Fruit fly (Drosophila melanogaster): Measurements from ENCODE around the gene CG4686.

Gene CG4686

dm6 chr3R:19830973-19831372 is 33.3 kb upstream of the CG4686 start (continued):
- TF ChIP-seq Hsf (GFP tag; optimal IDR thresholded peaks at IDR 0.05) = peak; percentile 47
- peak; percentile 7 for TF ChIP-seq CG8359 (GFP tag; optimal IDR thresholded peaks at IDR 0.05; ENCODE audit: borderline replicate concordance)
- peak; percentile 59; the same call in 1 of the 2 replicates for TF ChIP-seq Atf6 (GFP tag; IDR thresholded peaks at IDR 0.05)
- TF ChIP-seq CG17802 (tag; optimal IDR thresholded peaks at IDR 0.05) = no peak
- TF ChIP-seq onecut (GFP tag; IDR thresholded peaks at IDR 0.05) = peak; percentile 25
- no peak for TF ChIP-seq CG34224 (GFP tag; IDR thresholded peaks at IDR 0.05; ENCODE audit: partially characterized antibody)
- TF ChIP-seq lmd (GFP tag; IDR thresholded peaks at IDR 0.05) = peak; percentile 69
- peak; percentile 20 for TF ChIP-seq Chrac-16 (GFP tag; optimal IDR thresholded peaks at IDR 0.05)
- TF ChIP-seq Hr51 (GFP tag; optimal IDR thresholded peaks at IDR 0.05) = peak in 1 of 2 experiments; percentile 84
- TF ChIP-seq CG7372 (GFP tag; IDR thresholded peaks at IDR 0.05) = peak; percentile 41; the same call in 1 of the 2 replicates
- TF ChIP-seq abd-A (tag; optimal IDR thresholded peaks at IDR 0.05) = peak; percentile 75
- TF ChIP-seq gcm (GFP tag; optimal IDR thresholded peaks at IDR 0.05) = peak; percentile 73
- TF ChIP-seq Oli (tag; optimal IDR thresholded peaks at IDR 0.05) = peak; percentile 72
- TF ChIP-seq CG14860 (GFP tag; IDR thresholded peaks at IDR 0.05; ENCODE audit: partially characterized antibody) = no peak
- peak; percentile 25 for TF ChIP-seq gro (GFP tag; optimal IDR thresholded peaks at IDR 0.05)
- peak; percentile 56 for TF ChIP-seq lilli (GFP tag; optimal IDR thresholded peaks at IDR 0.05)
- TF ChIP-seq Vsx1 (GFP tag; optimal IDR thresholded peaks at IDR 0.05) = peak; percentile 69
- peak; percentile 39; the same call in 1 of the 2 replicates for TF ChIP-seq CG17328 (GFP tag; IDR thresholded peaks at IDR 0.05)
- peak; percentile 77 for TF ChIP-seq CG8388 (GFP tag; optimal IDR thresholded peaks at IDR 0.05)
- no peak for TF ChIP-seq MBD-R2 (GFP tag; IDR thresholded peaks at IDR 0.05)
- TF ChIP-seq Kr (GFP tag; optimal IDR thresholded peaks at IDR 0.05) = no peak
- peak; percentile 81 for TF ChIP-seq ATbp (GFP tag; optimal IDR thresholded peaks at IDR 0.05)
- no peak for TF ChIP-seq hb (GFP tag; IDR thresholded peaks at IDR 0.05; ENCODE audit: partially characterized antibody)
- TF ChIP-seq pita (GFP tag; optimal IDR thresholded peaks at IDR 0.05) = no peak
- TF ChIP-seq ems (GFP tag; optimal IDR thresholded peaks at IDR 0.05) = peak; percentile 31
- TF ChIP-seq dpn (GFP tag; optimal IDR thresholded peaks at IDR 0.05) = peak; percentile 38 to 47
- TF ChIP-seq CG31441 (GFP tag; IDR thresholded peaks at IDR 0.05) = peak; percentile 76
- TF ChIP-seq nerfin-2 (GFP tag; IDR thresholded peaks at IDR 0.05; ENCODE audit: partially characterized antibody) = no peak
- peak in 1 of 2 experiments; percentile 41 for TF ChIP-seq eve (GFP tag; optimal IDR thresholded peaks at IDR 0.05)
- peak; percentile 71 for TF ChIP-seq tgo (GFP tag; IDR thresholded peaks at IDR 0.05)
- TF ChIP-seq CG12391 (tag; optimal IDR thresholded peaks at IDR 0.05) = peak; percentile 63
- peak; percentile 1 for TF ChIP-seq CG4854 (GFP tag; optimal IDR thresholded peaks at IDR 0.05)
- TF ChIP-seq unc-4 (GFP tag; IDR thresholded peaks at IDR 0.05; ENCODE audit: partially characterized antibody) = no peak
- TF ChIP-seq CG13296 (GFP tag; optimal IDR thresholded peaks at IDR 0.05) = peak; percentile 58
- TF ChIP-seq CG10147 (GFP tag; optimal IDR thresholded peaks at IDR 0.05) = peak; percentile 68
- peak; percentile 33 for TF ChIP-seq NK7.1 (GFP tag; optimal IDR thresholded peaks at IDR 0.05)
- TF ChIP-seq tin (GFP tag; optimal IDR thresholded peaks at IDR 0.05) = peak; percentile 7
- peak; percentile 61 for TF ChIP-seq CoRest (tag; optimal IDR thresholded peaks at IDR 0.05)
- TF ChIP-seq tna (GFP tag; IDR thresholded peaks at IDR 0.05; ENCODE audit: partially characterized antibody) = no peak
- TF ChIP-seq CG15514 (GFP tag; optimal IDR thresholded peaks at IDR 0.05) = peak; percentile 36
- TF ChIP-seq CG10979 (tag; optimal IDR thresholded peaks at IDR 0.05) = peak; percentile 58
- TF ChIP-seq cg (GFP tag; optimal IDR thresholded peaks at IDR 0.05) = no peak
- 0 out of 3 replicates have a peak, but pooled peaks have one; percentile 17 for TF ChIP-seq otp (GFP tag; IDR thresholded peaks at IDR 0.05)
- TF ChIP-seq CG17361 (GFP tag; IDR thresholded peaks at IDR 0.05) = peak; percentile 62
- peak; percentile 77 for TF ChIP-seq CG6689 (GFP tag; IDR thresholded peaks at IDR 0.05)
- TF ChIP-seq CG18262 (tag; optimal IDR thresholded peaks at IDR 0.05) = peak; percentile 66
- peak; percentile 70; the same call in 1 of the 3 replicates for TF ChIP-seq Mrtf (GFP tag; IDR thresholded peaks at IDR 0.05)
- TF ChIP-seq Dek (tag; optimal IDR thresholded peaks at IDR 0.05) = peak; percentile 58
- TF ChIP-seq Dfd (GFP tag; optimal IDR thresholded peaks at IDR 0.05) = no peak

Measured in whole organism, embryonic.